Worm (Caenorhabditis elegans): ENCODE measurements around the gene urm-1.
A peak's percentile ranks its signal among the peaks of the same experiment; 100 is the strongest.

Gene urm-1

DNA sequence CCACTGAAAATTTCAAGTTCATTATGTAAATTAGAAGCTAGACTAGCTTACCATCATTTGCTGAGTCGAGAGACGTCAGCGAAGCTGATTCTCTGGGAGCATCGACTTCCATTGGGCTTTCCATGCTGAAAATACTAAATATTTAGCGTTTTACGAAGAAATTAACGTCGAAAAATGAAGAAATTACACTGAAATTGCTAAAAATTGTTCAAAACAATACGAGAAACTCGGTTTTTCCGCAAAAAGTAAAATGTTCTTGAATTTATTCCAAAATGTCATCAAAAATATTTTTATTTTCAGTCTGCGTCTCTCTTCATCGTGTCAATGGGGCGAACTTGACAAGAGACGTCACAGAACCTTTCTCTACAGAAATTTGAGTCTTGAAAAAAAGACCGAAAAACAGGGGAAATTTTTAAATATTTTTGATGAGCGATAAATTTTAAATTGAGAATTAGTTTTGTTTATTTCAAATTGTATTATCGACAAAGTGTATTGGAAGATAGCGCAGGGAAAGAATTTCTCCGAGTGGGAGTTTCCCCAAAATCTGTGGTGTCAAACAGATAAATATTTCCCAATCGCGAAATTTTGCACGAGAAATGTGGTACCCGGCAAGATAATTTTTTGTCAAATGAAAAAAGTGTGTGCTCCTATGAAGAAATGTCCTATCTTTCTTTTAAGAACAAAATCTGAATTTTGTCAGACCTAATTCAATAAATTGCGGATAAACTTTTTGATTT lies 44.7 kb upstream of the urm-1 start, which contains the start of gene ecps-1 (continued):
- peak; percentile 25 for TF ChIP-seq lsy-27 (tag; optimal IDR thresholded peaks at IDR 0.05; ENCODE audit: borderline replicate concordance, insufficient read depth)
- no peak for TF ChIP-seq tbx-9 (tag; optimal IDR thresholded peaks at IDR 0.05; ENCODE audit: borderline replicate concordance)
- TF ChIP-seq somi-1 (GFP tag; optimal IDR thresholded peaks at IDR 0.05), result peak; percentile 48
- peak; percentile 84 for TF ChIP-seq ztf-25 (GFP tag; IDR thresholded peaks at IDR 0.05)

- TF ChIP-seq dox-1 (GFP tag; IDR thresholded peaks at IDR 0.05) (peak; percentile 97), F55B11.4 (tag; optimal IDR thresholded peaks at IDR 0.05; ENCODE audit: borderline replicate concordance, insufficient read depth) (no peak), snpc-1.3 (tag; optimal IDR thresholded peaks at IDR 0.05; ENCODE audit: insufficient read depth) (peak; percentile 58), akir-1 (GFP tag; optimal IDR thresholded peaks at IDR 0.05) (peak; percentile 47), lin-54 (GFP tag; optimal IDR thresholded peaks at IDR 0.05) (peak; percentile 91), ceh-58 (GFP tag; IDR thresholded peaks at IDR 0.05) (0 out of 2 replicates have a peak, but pooled peaks have one; percentile 64), mcd-1 (GFP tag; IDR thresholded peaks at IDR 0.05) (peak; percentile 96), hmg-20 (GFP tag; IDR thresholded peaks at IDR 0.05) (peak; percentile 83), ceh-91 (GFP tag; IDR thresholded peaks at IDR 0.05) (peak; percentile 85), snpc-4 (GFP tag; optimal IDR thresholded peaks at IDR 0.05) (peak; percentile 69), snpc-4 (tag; optimal IDR thresholded peaks at IDR 0.05) (peak; percentile 6 to 84 (median 62)), B0261.1 (tag; optimal IDR thresholded peaks at IDR 0.05) (no peak), somi-1 (GFP tag; optimal IDR thresholded peaks at IDR 0.05) (peak; percentile 66), mes-4 (tag; optimal IDR thresholded peaks at IDR 0.05) (no peak), lag-1 (GFP tag; IDR thresholded peaks at IDR 0.05) (no peak), attf-6 (GFP tag; IDR thresholded peaks at IDR 0.05) (peak; percentile 79), snpc-1.1 (tag; optimal IDR thresholded peaks at IDR 0.05; ENCODE audit: insufficient read depth) (peak; percentile 71), B0019.2 (GFP tag; conservative IDR thresholded peaks at IDR 0.05) (peak; percentile 50; the same call in 1 of the 2 replicates), rpc-1 (optimal IDR thresholded peaks at IDR 0.05) (peak; percentile 57), rpc-1 (tag; optimal IDR thresholded peaks at IDR 0.05) (no peak), F57C9.4 (tag; optimal IDR thresholded peaks at IDR 0.05) (no peak), unc-62 (GFP tag; optimal IDR thresholded peaks at IDR 0.05) (no peak), atf-7 (tag; optimal IDR thresholded peaks at IDR 0.05) (peak; percentile 83), aptf-3 (GFP tag; IDR thresholded peaks at IDR 0.05) (peak; percentile 78; the same call in 1 of the 2 replicates), ccch-3 (GFP tag; optimal IDR thresholded peaks at IDR 0.05) (no peak), egl-44 (GFP tag; IDR thresholded peaks at IDR 0.05) (peak; percentile 92), Y95B8A.8 (GFP tag; IDR thresholded peaks at IDR 0.05) (peak; percentile 90), bed-2 (GFP tag; IDR thresholded peaks at IDR 0.05) (peak; percentile 81), tbp1 (GFP tag; optimal IDR thresholded peaks at IDR 0.05) (peak; percentile 72), dpl-1 (GFP tag; optimal IDR thresholded peaks at IDR 0.05) (peak; percentile 35), ztf-6 (GFP tag; IDR thresholded peaks at IDR 0.05) (0 out of 2 replicates have a peak, but pooled peaks have one; percentile 76), ztf-3 (GFP tag; optimal IDR thresholded peaks at IDR 0.05) (no peak), unc-130 (GFP tag; optimal IDR thresholded peaks at IDR 0.05) (peak; percentile 55), efl-1 (GFP tag; optimal IDR thresholded peaks at IDR 0.05) (peak; percentile 77), F23B12.7 (tag; optimal IDR thresholded peaks at IDR 0.05; ENCODE audit: insufficient read depth) (no peak), B0336.3 (GFP tag; IDR thresholded peaks at IDR 0.05) (peak; percentile 86), hlh-12 (tag; optimal IDR thresholded peaks at IDR 0.05) (peak; percentile 15), lsl-1 (GFP tag; optimal IDR thresholded peaks at IDR 0.05) (peak; percentile 76), ztf-18 (tag; optimal IDR thresholded peaks at IDR 0.05) (peak; percentile 72), zfh-2 (GFP tag; conservative IDR thresholded peaks at IDR 0.05) (peak; percentile 97), F10E7.11 (tag; optimal IDR thresholded peaks at IDR 0.05) (peak; percentile 66), let-607 (tag; optimal IDR thresholded peaks at IDR 0.05) (peak; percentile 61 to 84)
Observed at ce11 chrIII:10461164-10461546, 44.1 kb upstream of the urm-1 start, which contains the start of gene atx-2. TSS of gene atx-2 (plus strand) at chrIII:10461389.
